Worm (Caenorhabditis elegans) whole organism, mixed stage, embryonic: Measurements from ENCODE around the gene ZC239.15.

Experiments
- M03D4.4 ChIP-seq: sonication (generic microtip); optimal IDR thresholded peaks from 2 replicates; lab custom pipeline; 2017; ENCODE audit warnings: mild to moderate bottlenecking, missing genetic modification characterization, missing compliant biosample characterization
- bed-3 ChIP-seq: fragments of 200-800 bp; sonication (Bioruptor generic); optimal IDR thresholded peaks from 3 replicates; lab custom pipeline; 2018; ENCODE audit warnings: mild to moderate bottlenecking, missing genetic modification characterization, moderate library complexity, missing compliant biosample characterization
- blmp-1 ChIP-seq: fragments of 150-350 bp; optimal IDR thresholded peaks from 2 replicates; lab custom pipeline; 2014; ENCODE audit warnings: missing biosample characterization, missing genetic modification characterization
- ceh-39 ChIP-seq: fragments of 150-350 bp; optimal IDR thresholded peaks from 2 replicates; lab custom pipeline; 2014; ENCODE audit warnings: missing biosample characterization, missing genetic modification characterization
- ceh-43 ChIP-seq: fragments of 200-800 bp; sonication (Bioruptor generic); optimal IDR thresholded peaks from 2 replicates; lab custom pipeline; 2018; ENCODE audit warnings: mild to moderate bottlenecking, missing genetic modification characterization, moderate library complexity, missing compliant biosample characterization
- ceh-83 ChIP-seq: fragments of 200-800 bp; sonication (Bioruptor generic); optimal IDR thresholded peaks from 2 replicates; lab custom pipeline; 2018; ENCODE audit warnings: mild to moderate bottlenecking, missing genetic modification characterization, missing compliant biosample characterization
- ces-1 ChIP-seq: fragments of 150-350 bp; optimal IDR thresholded peaks from 2 replicates; lab custom pipeline; 2014; ENCODE audit warnings: missing biosample characterization, missing genetic modification reagents, missing genetic modification characterization
- cnd-1 ChIP-seq: fragments of 200-800 bp; sonication (Bioruptor generic); optimal IDR thresholded peaks from 2 replicates; lab custom pipeline; 2018; ENCODE audit warnings: mild to moderate bottlenecking, missing genetic modification characterization, missing compliant biosample characterization
- drap-1 ChIP-seq: fragments of 200-800 bp; sonication (Bioruptor generic); optimal IDR thresholded peaks from 3 replicates; lab custom pipeline; 2018; ENCODE audit warnings: mild to moderate bottlenecking, missing genetic modification characterization, missing compliant biosample characterization
- elt-3 ChIP-seq: fragments of 150-350 bp; optimal IDR thresholded peaks from 2 replicates; lab custom pipeline; 2014; ENCODE audit warnings: missing biosample characterization, missing genetic modification characterization
- ham-2 ChIP-seq: fragments of 200-800 bp; sonication (Bioruptor generic); optimal IDR thresholded peaks from 2 replicates; lab custom pipeline; 2018; ENCODE audit warnings: mild to moderate bottlenecking, missing genetic modification characterization, missing compliant biosample characterization
- hlh-1 ChIP-seq: fragments of 150-350 bp; optimal IDR thresholded peaks from 2 replicates; lab custom pipeline; 2014; ENCODE audit warnings: missing biosample characterization, missing genetic modification reagents, missing genetic modification characterization
- lin-13 ChIP-seq: fragments of 150-350 bp; optimal IDR thresholded peaks from 2 replicates; lab custom pipeline; 2014; ENCODE audit warnings: missing biosample characterization, missing genetic modification characterization
- lin-32 ChIP-seq: fragments of 200-800 bp; sonication (Bioruptor generic); optimal IDR thresholded peaks from 2 replicates; lab custom pipeline; 2018; ENCODE audit warnings: mild to moderate bottlenecking, missing genetic modification characterization, missing compliant biosample characterization
- lsy-2 ChIP-seq: fragments of 150-350 bp; optimal IDR thresholded peaks from 2 replicates; lab custom pipeline; 2014; ENCODE audit warnings: missing biosample characterization, missing genetic modification characterization
- mab-5 ChIP-seq: fragments of 150-350 bp; optimal IDR thresholded peaks from 2 replicates; lab custom pipeline; 2014; ENCODE audit warnings: missing biosample characterization, missing genetic modification characterization
- mep-1 ChIP-seq: fragments of 150-350 bp; optimal IDR thresholded peaks from 2 replicates; lab custom pipeline; 2017; ENCODE audit warnings: missing biosample characterization, missing genetic modification reagents, missing genetic modification characterization, inconsistent platforms
- mls-2 ChIP-seq: sonication (generic microtip); optimal IDR thresholded peaks from 2 replicates; lab custom pipeline; 2016; ENCODE audit warnings: mild to moderate bottlenecking, missing genetic modification characterization, moderate library complexity, missing compliant biosample characterization
- nhr-12 ChIP-seq: fragments of 150-350 bp; optimal IDR thresholded peaks from 2 replicates; lab custom pipeline; 2014; ENCODE audit warnings: missing biosample characterization, missing genetic modification characterization
- nhr-2 ChIP-seq: fragments of 150-350 bp; optimal IDR thresholded peaks from 2 replicates; lab custom pipeline; 2014; ENCODE audit warnings: missing biosample characterization, missing genetic modification characterization
- nhr-237 ChIP-seq: fragments of 150-350 bp; optimal IDR thresholded peaks from 2 replicates; lab custom pipeline; 2014; ENCODE audit warnings: missing biosample characterization, missing genetic modification characterization
- nhr-28 ChIP-seq: fragments of 150-350 bp; optimal IDR thresholded peaks from 2 replicates; lab custom pipeline; 2014; ENCODE audit warnings: missing biosample characterization, missing genetic modification characterization
- pha-4 ChIP-seq: fragments of 150-350 bp; optimal IDR thresholded peaks from 2 replicates; lab custom pipeline; 2018; ENCODE audit warnings: missing biosample characterization, missing genetic modification reagents, missing genetic modification characterization
- sem-2 ChIP-seq: fragments of 200-800 bp; sonication (Bioruptor generic); optimal IDR thresholded peaks from 2 replicates; lab custom pipeline; 2018; ENCODE audit warnings: mild to moderate bottlenecking, missing genetic modification characterization, missing compliant biosample characterization
- snpc-4 ChIP-seq: fragments of 150-350 bp; optimal IDR thresholded peaks from 2 replicates; lab custom pipeline; 2014; ENCODE audit warnings: missing biosample characterization, missing genetic modification characterization
- sptf-1 ChIP-seq: sonication (generic microtip); optimal IDR thresholded peaks from 2 replicates; lab custom pipeline; 2017; ENCODE audit warnings: mild to moderate bottlenecking, missing genetic modification characterization, moderate library complexity, missing compliant biosample characterization
- tbx-8 ChIP-seq: fragments of 200-800 bp; sonication (Bioruptor generic); optimal IDR thresholded peaks from 2 replicates; lab custom pipeline; 2018; ENCODE audit warnings: mild to moderate bottlenecking, missing genetic modification characterization, moderate library complexity, missing compliant biosample characterization
- unc-120 ChIP-seq: sonication (generic microtip); optimal IDR thresholded peaks from 2 replicates; lab custom pipeline; 2017; ENCODE audit warnings: missing genetic modification characterization, missing compliant biosample characterization; ENCODE audit not compliant: poor library complexity, severe bottlenecking
- unc-39 ChIP-seq: fragments of 150-350 bp; optimal IDR thresholded peaks from 2 replicates; lab custom pipeline; 2014; ENCODE audit warnings: missing biosample characterization, missing genetic modification characterization
- unc-62 ChIP-seq: fragments of 150-350 bp; optimal IDR thresholded peaks from 2 replicates; lab custom pipeline; 2014; ENCODE audit warnings: missing biosample characterization, missing genetic modification reagents, missing genetic modification characterization
- zip-8 ChIP-seq: fragments of 150-350 bp; optimal IDR thresholded peaks from 2 replicates; lab custom pipeline; 2014; ENCODE audit warnings: missing biosample characterization, missing genetic modification characterization
- ztf-11 ChIP-seq: fragments of 150-350 bp; optimal IDR thresholded peaks from 2 replicates; lab custom pipeline; 2014; ENCODE audit warnings: missing biosample characterization, missing genetic modification characterization

ZC239.15 gene

DNA sequence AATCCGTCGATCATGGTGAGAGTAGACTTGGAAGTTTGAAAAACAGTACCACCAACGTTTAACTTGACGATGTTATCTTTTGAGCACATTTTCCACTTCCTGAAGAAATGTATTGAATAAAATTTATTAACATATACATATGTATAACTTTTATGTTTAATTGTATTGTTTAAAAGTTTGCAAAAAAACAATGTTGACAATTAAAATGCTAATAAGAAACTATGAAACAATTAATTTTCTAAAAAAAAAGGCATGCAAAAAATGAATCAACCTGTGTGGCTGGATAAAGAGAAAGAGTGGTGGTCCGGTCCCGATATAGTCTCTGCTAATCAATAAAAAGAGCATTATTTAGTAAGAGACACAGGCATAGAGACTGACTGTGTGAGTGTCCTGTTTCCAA, 10.2 kb upstream of the ZC239.15 start, which contains the start of gene C17F4.8:
Gene C17F4.8 (minus strand): TSS at position 101 of the 400 bp plus-strand sequence.
- TF ChIP-seq sem-2 (GFP tag; lab: Kevin White, UChicago) = no peak
- TF ChIP-seq mab-5 (tag; lab: Kevin White, UChicago) = no peak
- TF ChIP-seq ztf-11 = no peak
- TF ChIP-seq sptf-1 (tag; lab: Kevin White, UChicago) = no peak
- no peak for TF ChIP-seq cnd-1 (tag; lab: Kevin White, UChicago)
- TF ChIP-seq drap-1 = no peak
- no peak for TF ChIP-seq nhr-12 (tag; lab: Kevin White, UChicago)
- TF ChIP-seq lsy-2 (tag; lab: Kevin White, UChicago) = no peak
- no peak for TF ChIP-seq ceh-83 (GFP tag; lab: Kevin White, UChicago)
- no peak for TF ChIP-seq zip-8 (tag; lab: Kevin White, UChicago)
- TF ChIP-seq nhr-2 (tag; lab: Kevin White, UChicago) = no peak
- TF ChIP-seq blmp-1 (tag; lab: Kevin White, UChicago) = no peak
- no peak for TF ChIP-seq bed-3 (GFP tag; lab: Kevin White, UChicago)
- TF ChIP-seq tbx-8 (GFP tag; lab: Kevin White, UChicago) = no peak
- no peak for TF ChIP-seq unc-62
- TF ChIP-seq pha-4 (tag; lab: Kevin White, UChicago) = no peak
- no peak for TF ChIP-seq mls-2 (tag; lab: Kevin White, UChicago)
- no peak for TF ChIP-seq hlh-1 (tag; lab: Kevin White, UChicago)
- no peak for TF ChIP-seq lin-32 (GFP tag; lab: Kevin White, UChicago)

DNA sequence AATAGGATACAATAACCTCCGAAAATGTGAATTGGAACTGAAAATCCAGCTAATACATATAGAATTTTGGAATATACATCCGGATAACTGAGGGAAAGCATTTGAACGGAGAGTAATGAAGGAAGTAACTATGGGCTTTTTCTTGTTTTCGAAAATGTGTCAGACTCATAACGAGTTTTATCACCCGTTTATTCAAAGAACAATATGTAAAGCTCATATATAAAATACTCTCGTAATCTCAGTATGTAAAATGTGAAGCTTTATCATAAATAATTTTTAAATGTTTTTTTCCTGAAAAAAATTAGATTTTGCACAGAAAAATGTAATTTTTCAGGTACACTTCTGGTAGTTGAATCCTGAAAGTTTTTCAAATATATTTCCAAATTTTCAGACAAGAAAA, 5.9 kb upstream of the ZC239.15 start, which contains the start of gene srh-297:
Gene srh-297 (minus strand): TSS at position 101 of the 400 bp plus-strand sequence.
- TF ChIP-seq sem-2 (GFP tag; lab: Kevin White, UChicago) (no peak), nhr-28 (tag; lab: Kevin White, UChicago) (no peak), ces-1 (GFP tag; lab: Kevin White, UChicago) (no peak), mep-1 (tag; lab: Kevin White, UChicago) (no peak), ztf-11 (no peak), lin-13 (tag; lab: Kevin White, UChicago) (no peak), ceh-43 (GFP tag; lab: Kevin White, UChicago) (no peak), pha-4 (tag; lab: Kevin White, UChicago) (no peak), lsy-2 (tag; lab: Kevin White, UChicago) (no peak), mls-2 (tag; lab: Kevin White, UChicago) (no peak)

DNA sequence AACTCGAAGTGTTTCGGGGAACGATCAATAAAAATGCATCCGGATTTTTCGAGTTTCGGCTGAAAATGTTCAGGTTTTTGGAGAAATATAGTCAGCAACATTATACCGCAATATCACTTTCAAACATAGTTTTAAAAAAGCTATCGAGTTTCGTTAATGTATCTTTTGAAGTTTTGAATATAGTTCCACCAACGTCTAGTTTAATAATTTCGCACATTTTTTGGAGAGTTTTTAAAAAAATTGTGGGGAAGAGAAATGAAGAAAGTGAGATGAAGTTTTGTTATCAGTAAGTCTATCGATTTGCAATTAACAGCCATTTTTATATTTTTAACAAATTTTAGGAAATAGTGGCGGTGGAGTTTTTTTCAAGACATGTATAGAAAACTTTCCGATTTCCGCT, 1.2 kb upstream of the ZC239.15 start, which contains the start of gene ZC239.17:
Gene ZC239.17 (minus strand): TSS at position 101 of the 400 bp plus-strand sequence.
- TF ChIP-seq mep-1 (tag; lab: Kevin White, UChicago) = no peak
- no peak for TF ChIP-seq ztf-11
- TF ChIP-seq unc-39 (tag; lab: Kevin White, UChicago) = no peak
- no peak for TF ChIP-seq unc-120 (tag; lab: Kevin White, UChicago)

DNA sequence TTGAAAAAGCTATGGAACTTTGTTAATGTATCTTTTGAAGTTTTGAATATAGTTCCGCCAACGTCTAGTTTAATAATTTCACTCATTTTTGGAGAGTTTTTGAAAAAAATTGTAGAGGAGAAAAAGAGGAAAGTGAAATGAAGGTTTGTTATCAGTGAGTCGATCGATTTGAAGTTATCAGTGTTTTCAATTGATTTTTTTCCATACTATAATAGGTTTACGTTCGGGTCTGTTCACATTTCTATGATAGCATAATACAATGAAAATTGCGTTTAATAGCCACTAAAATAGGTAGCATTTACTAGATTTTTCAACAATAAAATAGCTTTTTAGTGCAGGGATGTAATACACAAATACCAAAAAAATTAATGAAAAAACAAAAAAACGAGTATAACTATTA, 669 bp upstream of the ZC239.15 start, which contains the start of gene ZC239.16:
Gene ZC239.16 (minus strand): TSS at position 120 of the 400 bp plus-strand sequence.
- no peak for TF ChIP-seq mab-5 (tag; lab: Kevin White, UChicago)
- no peak for TF ChIP-seq ceh-83 (GFP tag; lab: Kevin White, UChicago)
- no peak for TF ChIP-seq bed-3 (GFP tag; lab: Kevin White, UChicago)
- TF ChIP-seq unc-120 (tag; lab: Kevin White, UChicago) = no peak
- no peak for TF ChIP-seq ceh-39
- no peak for TF ChIP-seq snpc-4 (tag; lab: Kevin White, UChicago)
- TF ChIP-seq nhr-12 (tag; lab: Kevin White, UChicago) = no peak
- no peak for TF ChIP-seq M03D4.4 (tag; lab: Kevin White, UChicago)
- TF ChIP-seq lsy-2 (tag; lab: Kevin White, UChicago) = no peak
- no peak for TF ChIP-seq pha-4 (tag; lab: Kevin White, UChicago)
- no peak for TF ChIP-seq nhr-28 (tag; lab: Kevin White, UChicago)
- TF ChIP-seq nhr-237 = no peak
- no peak for TF ChIP-seq elt-3 (tag; lab: Kevin White, UChicago)
- no peak for TF ChIP-seq sptf-1 (tag; lab: Kevin White, UChicago)
- TF ChIP-seq blmp-1 (tag; lab: Kevin White, UChicago) = no peak
- no peak for TF ChIP-seq ceh-43 (GFP tag; lab: Kevin White, UChicago)
- TF ChIP-seq hlh-1 (tag; lab: Kevin White, UChicago) = no peak
- TF ChIP-seq tbx-8 (GFP tag; lab: Kevin White, UChicago) = no peak
- no peak for TF ChIP-seq ham-2
